Worm (Caenorhabditis elegans): Measurements from ENCODE around the gene C16D9.1.

DNA sequence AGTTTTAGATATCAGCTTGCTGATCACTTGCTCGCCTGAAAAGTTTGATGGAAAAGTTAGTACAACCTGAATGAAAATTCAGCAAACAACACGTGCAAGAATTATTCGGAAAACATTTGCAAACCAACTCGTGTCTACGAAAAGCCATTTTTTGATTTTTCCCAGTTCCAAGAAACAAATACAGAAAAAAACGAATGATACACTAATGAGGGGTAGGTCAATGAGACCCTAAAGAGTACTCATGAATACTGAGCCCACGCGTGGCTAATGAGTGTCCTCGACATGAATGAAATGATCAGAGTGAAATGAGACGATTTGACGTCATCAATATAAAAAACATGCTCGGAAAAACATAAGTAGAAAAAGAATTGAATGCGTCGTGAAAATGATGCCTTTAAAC, 47.1 kb upstream of the C16D9.1 start:
- TF ChIP-seq nhr-11 (tag; optimal IDR thresholded peaks at IDR 0.05) (no peak), elt-3 (tag; optimal IDR thresholded peaks at IDR 0.05) (no peak), lin-39 (tag; optimal IDR thresholded peaks at IDR 0.05) (no peak), ama-1 (optimal IDR thresholded peaks at IDR 0.05) (no peak)

All from whole organism, L2 larva.